Worm (Caenorhabditis elegans) whole organism, mixed stage, embryonic: Measurements from ENCODE around the gene clec-217.

Experiments used
- M03D4.4 ChIP-seq: sonication (generic microtip); optimal IDR thresholded peaks from 2 replicates; lab custom pipeline; 2017; ENCODE audit warnings: mild to moderate bottlenecking, missing genetic modification characterization, missing compliant biosample characterization
- bed-3 ChIP-seq: fragments of 200-800 bp; sonication (Bioruptor generic); optimal IDR thresholded peaks from 3 replicates; lab custom pipeline; 2018; ENCODE audit warnings: mild to moderate bottlenecking, missing genetic modification characterization, moderate library complexity, missing compliant biosample characterization
- blmp-1 ChIP-seq: fragments of 150-350 bp; optimal IDR thresholded peaks from 2 replicates; lab custom pipeline; 2014; ENCODE audit warnings: missing biosample characterization, missing genetic modification characterization
- ceh-39 ChIP-seq: fragments of 150-350 bp; optimal IDR thresholded peaks from 2 replicates; lab custom pipeline; 2014; ENCODE audit warnings: missing biosample characterization, missing genetic modification characterization
- ceh-43 ChIP-seq: fragments of 200-800 bp; sonication (Bioruptor generic); optimal IDR thresholded peaks from 2 replicates; lab custom pipeline; 2018; ENCODE audit warnings: mild to moderate bottlenecking, missing genetic modification characterization, moderate library complexity, missing compliant biosample characterization
- ceh-83 ChIP-seq: fragments of 200-800 bp; sonication (Bioruptor generic); optimal IDR thresholded peaks from 2 replicates; lab custom pipeline; 2018; ENCODE audit warnings: mild to moderate bottlenecking, missing genetic modification characterization, missing compliant biosample characterization
- ces-1 ChIP-seq: fragments of 150-350 bp; optimal IDR thresholded peaks from 2 replicates; lab custom pipeline; 2014; ENCODE audit warnings: missing biosample characterization, missing genetic modification reagents, missing genetic modification characterization
- cnd-1 ChIP-seq: fragments of 200-800 bp; sonication (Bioruptor generic); optimal IDR thresholded peaks from 2 replicates; lab custom pipeline; 2018; ENCODE audit warnings: mild to moderate bottlenecking, missing genetic modification characterization, missing compliant biosample characterization
- drap-1 ChIP-seq: fragments of 200-800 bp; sonication (Bioruptor generic); optimal IDR thresholded peaks from 3 replicates; lab custom pipeline; 2018; ENCODE audit warnings: mild to moderate bottlenecking, missing genetic modification characterization, missing compliant biosample characterization
- elt-1 ChIP-seq: sonication (generic microtip); optimal IDR thresholded peaks from 2 replicates; lab custom pipeline; 2017; ENCODE audit warnings: missing genetic modification characterization, mild to moderate bottlenecking, missing compliant biosample characterization, antibody characterized with exemption, moderate library complexity, borderline replicate concordance; ENCODE audit not compliant: insufficient read depth
- elt-3 ChIP-seq: fragments of 150-350 bp; optimal IDR thresholded peaks from 2 replicates; lab custom pipeline; 2014; ENCODE audit warnings: missing biosample characterization, missing genetic modification characterization
- flh-1 ChIP-seq: fragments of 200-800 bp; sonication (Bioruptor generic); optimal IDR thresholded peaks from 2 replicates; lab custom pipeline; 2018; ENCODE audit warnings: mild to moderate bottlenecking, missing genetic modification characterization, moderate library complexity, missing compliant biosample characterization
- ham-2 ChIP-seq: fragments of 200-800 bp; sonication (Bioruptor generic); optimal IDR thresholded peaks from 2 replicates; lab custom pipeline; 2018; ENCODE audit warnings: mild to moderate bottlenecking, missing genetic modification characterization, missing compliant biosample characterization
- hlh-1 ChIP-seq: fragments of 150-350 bp; optimal IDR thresholded peaks from 2 replicates; lab custom pipeline; 2014; ENCODE audit warnings: missing biosample characterization, missing genetic modification reagents, missing genetic modification characterization
- lin-13 ChIP-seq: fragments of 150-350 bp; optimal IDR thresholded peaks from 2 replicates; lab custom pipeline; 2014; ENCODE audit warnings: missing biosample characterization, missing genetic modification characterization
- lin-32 ChIP-seq: fragments of 200-800 bp; sonication (Bioruptor generic); optimal IDR thresholded peaks from 2 replicates; lab custom pipeline; 2018; ENCODE audit warnings: mild to moderate bottlenecking, missing genetic modification characterization, missing compliant biosample characterization
- lsy-2 ChIP-seq: fragments of 150-350 bp; optimal IDR thresholded peaks from 2 replicates; lab custom pipeline; 2014; ENCODE audit warnings: missing biosample characterization, missing genetic modification characterization
- mab-5 ChIP-seq: fragments of 150-350 bp; optimal IDR thresholded peaks from 2 replicates; lab custom pipeline; 2014; ENCODE audit warnings: missing biosample characterization, missing genetic modification characterization
- mep-1 ChIP-seq: fragments of 150-350 bp; optimal IDR thresholded peaks from 2 replicates; lab custom pipeline; 2017; ENCODE audit warnings: missing biosample characterization, missing genetic modification reagents, missing genetic modification characterization, inconsistent platforms
- mls-2 ChIP-seq: sonication (generic microtip); optimal IDR thresholded peaks from 2 replicates; lab custom pipeline; 2016; ENCODE audit warnings: mild to moderate bottlenecking, missing genetic modification characterization, moderate library complexity, missing compliant biosample characterization
- nhr-12 ChIP-seq: fragments of 150-350 bp; optimal IDR thresholded peaks from 2 replicates; lab custom pipeline; 2014; ENCODE audit warnings: missing biosample characterization, missing genetic modification characterization
- nhr-2 ChIP-seq: fragments of 150-350 bp; optimal IDR thresholded peaks from 2 replicates; lab custom pipeline; 2014; ENCODE audit warnings: missing biosample characterization, missing genetic modification characterization
- nhr-237 ChIP-seq: fragments of 150-350 bp; optimal IDR thresholded peaks from 2 replicates; lab custom pipeline; 2014; ENCODE audit warnings: missing biosample characterization, missing genetic modification characterization
- nhr-28 ChIP-seq: fragments of 150-350 bp; optimal IDR thresholded peaks from 2 replicates; lab custom pipeline; 2014; ENCODE audit warnings: missing biosample characterization, missing genetic modification characterization
- nhr-76 ChIP-seq: sonication (generic microtip); optimal IDR thresholded peaks from 2 replicates; lab custom pipeline; 2017; ENCODE audit warnings: missing biosample characterization, missing genetic modification characterization
- pha-4 ChIP-seq: fragments of 150-350 bp; optimal IDR thresholded peaks from 2 replicates; lab custom pipeline; 2018; ENCODE audit warnings: missing biosample characterization, missing genetic modification reagents, missing genetic modification characterization
- sem-2 ChIP-seq: fragments of 200-800 bp; sonication (Bioruptor generic); optimal IDR thresholded peaks from 2 replicates; lab custom pipeline; 2018; ENCODE audit warnings: mild to moderate bottlenecking, missing genetic modification characterization, missing compliant biosample characterization
- snpc-4 ChIP-seq: fragments of 150-350 bp; optimal IDR thresholded peaks from 2 replicates; lab custom pipeline; 2014; ENCODE audit warnings: missing biosample characterization, missing genetic modification characterization
- sptf-1 ChIP-seq: sonication (generic microtip); optimal IDR thresholded peaks from 2 replicates; lab custom pipeline; 2017; ENCODE audit warnings: mild to moderate bottlenecking, missing genetic modification characterization, moderate library complexity, missing compliant biosample characterization
- tbx-8 ChIP-seq: fragments of 200-800 bp; sonication (Bioruptor generic); optimal IDR thresholded peaks from 2 replicates; lab custom pipeline; 2018; ENCODE audit warnings: mild to moderate bottlenecking, missing genetic modification characterization, moderate library complexity, missing compliant biosample characterization
- unc-120 ChIP-seq: sonication (generic microtip); optimal IDR thresholded peaks from 2 replicates; lab custom pipeline; 2017; ENCODE audit warnings: missing genetic modification characterization, missing compliant biosample characterization; ENCODE audit not compliant: poor library complexity, severe bottlenecking
- unc-62 ChIP-seq: fragments of 150-350 bp; optimal IDR thresholded peaks from 2 replicates; lab custom pipeline; 2014; ENCODE audit warnings: missing biosample characterization, missing genetic modification reagents, missing genetic modification characterization
- zip-8 ChIP-seq: fragments of 150-350 bp; optimal IDR thresholded peaks from 2 replicates; lab custom pipeline; 2014; ENCODE audit warnings: missing biosample characterization, missing genetic modification characterization
- ztf-11 ChIP-seq: fragments of 150-350 bp; optimal IDR thresholded peaks from 2 replicates; lab custom pipeline; 2014; ENCODE audit warnings: missing biosample characterization, missing genetic modification characterization

clec-217 gene

DNA sequence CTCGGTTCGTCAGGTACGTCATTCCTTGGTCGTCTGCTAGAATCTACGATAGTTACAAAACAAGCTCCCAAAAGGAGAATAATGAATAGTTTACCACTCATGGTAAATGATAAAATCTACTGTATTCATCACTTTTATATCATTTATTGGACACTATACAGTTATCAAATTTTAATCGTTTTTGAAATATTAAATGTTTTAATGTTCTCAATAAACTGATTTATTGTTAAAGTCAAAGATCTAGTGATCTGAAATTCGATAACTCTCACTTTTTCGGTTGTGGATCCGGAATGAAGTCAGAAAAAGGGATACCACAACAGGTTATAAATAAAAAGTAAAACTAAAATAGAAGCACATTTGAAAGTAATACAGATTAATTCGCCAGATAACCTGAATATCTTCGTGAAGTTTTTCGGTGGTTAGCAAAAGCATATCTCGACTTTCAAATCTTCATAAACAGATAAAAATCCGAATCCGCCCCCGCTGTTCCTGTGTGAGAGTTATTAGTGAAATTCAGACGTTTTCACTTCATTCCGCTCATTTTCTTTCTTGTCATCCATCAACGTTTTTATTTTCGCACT, at the start of gene clec-217, which contains the start of gene F26D11.2:
Gene clec-217, minus strand, starts transcription at position 101 of the 581 bp plus-strand sequence.
Gene F26D11.2, plus strand, starts transcription at position 531 of the 581 bp plus-strand sequence.
- no peak for TF ChIP-seq mls-2 (tag; lab: Kevin White, UChicago)
- no peak for TF ChIP-seq zip-8 (tag; lab: Kevin White, UChicago)
- TF ChIP-seq unc-62 (GFP tag; lab: Kevin White, UChicago) = no peak
- TF ChIP-seq mab-5 (tag; lab: Kevin White, UChicago) = no peak
- TF ChIP-seq ztf-11 (tag; lab: Kevin White, UChicago) = no peak
- no peak for TF ChIP-seq ceh-43 (GFP tag; lab: Kevin White, UChicago)
- no peak for TF ChIP-seq nhr-2 (tag; lab: Kevin White, UChicago)
- no peak for TF ChIP-seq ceh-83
- no peak for TF ChIP-seq bed-3
- TF ChIP-seq nhr-76 (tag; lab: Kevin White, UChicago) = no peak
- no peak for TF ChIP-seq nhr-237 (tag; lab: Kevin White, UChicago)
- no peak for TF ChIP-seq ham-2 (GFP tag; lab: Kevin White, UChicago)
- TF ChIP-seq drap-1 (GFP tag; lab: Kevin White, UChicago) = no peak
- no peak for TF ChIP-seq M03D4.4 (tag; lab: Kevin White, UChicago)
- TF ChIP-seq nhr-28 (tag; lab: Kevin White, UChicago) = no peak
- TF ChIP-seq snpc-4 (tag; lab: Kevin White, UChicago) = no peak
- TF ChIP-seq elt-1 (tag; lab: Kevin White, UChicago) = no peak
- TF ChIP-seq lsy-2 (tag; lab: Kevin White, UChicago) = no peak
- TF ChIP-seq mep-1 (tag; lab: Kevin White, UChicago) = no peak
- TF ChIP-seq tbx-8 = no peak

- TF ChIP-seq ham-2 (GFP tag; lab: Kevin White, UChicago) (no peak), ces-1 (GFP tag; lab: Kevin White, UChicago) (peak; percentile 73), mep-1 (tag; lab: Kevin White, UChicago) (no peak), zip-8 (tag; lab: Kevin White, UChicago) (no peak), tbx-8 (no peak), ztf-11 (tag; lab: Kevin White, UChicago) (no peak), unc-120 (no peak), drap-1 (GFP tag; lab: Kevin White, UChicago) (no peak)
- TF ChIP-seq, all 35 proteins: peak for 1
These were observed 49.0 kb upstream of the clec-217 start, which contains the start of gene Y97E10AR.3 for ce11 chrV:8007460-8008292. Gene Y97E10AR.3, minus strand, starts transcription at chrV:8007510.

ce11 chrV:8005000-8005399, 46.4 kb upstream of the clec-217 start, which contains the start of gene Y97E10AR.8:
Gene Y97E10AR.8, plus strand, starts transcription at chrV:8005300.
- TF ChIP-seq lin-13 (no peak), ztf-11 (tag; lab: Kevin White, UChicago) (no peak), ces-1 (GFP tag; lab: Kevin White, UChicago) (no peak), nhr-12 (tag; lab: Kevin White, UChicago) (no peak), unc-62 (GFP tag; lab: Kevin White, UChicago) (no peak), ceh-83 (no peak), lsy-2 (tag; lab: Kevin White, UChicago) (no peak), cnd-1 (no peak)

DNA sequence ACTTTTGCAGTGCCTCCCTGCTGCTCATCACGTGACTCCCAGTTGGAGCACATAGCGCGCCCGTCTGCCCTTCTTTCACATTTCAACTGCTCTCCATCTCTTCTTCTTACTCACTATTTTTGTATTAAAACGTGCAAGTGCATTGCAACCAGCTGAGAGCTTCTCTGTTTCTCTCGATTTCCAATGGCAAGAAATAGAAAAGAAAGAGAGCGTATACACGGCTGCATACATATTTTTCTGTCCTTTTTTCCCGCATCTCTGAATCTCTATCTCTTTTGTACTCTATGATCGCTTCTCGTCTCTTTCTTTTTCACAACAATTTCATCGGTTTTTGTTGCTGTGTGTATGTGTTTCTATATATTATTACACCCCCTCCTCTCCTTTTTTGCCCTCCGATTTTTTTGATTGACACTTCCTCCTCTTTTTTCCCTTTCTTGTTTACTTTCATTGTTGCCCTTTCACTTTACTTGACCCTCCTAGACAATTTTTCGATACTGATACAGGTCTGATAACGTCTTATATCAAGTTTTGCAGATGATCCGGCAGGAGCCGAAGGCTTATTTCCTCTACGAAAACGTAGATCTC, 42.4 kb upstream of the clec-217 start, which contains the start of gene Y97E10AR.1:
Gene Y97E10AR.1, plus strand, starts transcription at position 535 of the 585 bp plus-strand sequence.
- TF ChIP-seq tbx-8 (no peak), sptf-1 (tag; lab: Kevin White, UChicago) (peak; percentile 28), sem-2 (GFP tag; lab: Kevin White, UChicago) (no peak), ceh-43 (GFP tag; lab: Kevin White, UChicago) (no peak), cnd-1 (no peak), ceh-83 (no peak), drap-1 (GFP tag; lab: Kevin White, UChicago) (peak; percentile 39), nhr-28 (tag; lab: Kevin White, UChicago) (no peak), unc-62 (GFP tag; lab: Kevin White, UChicago) (peak; percentile 85), elt-3 (tag; lab: Kevin White, UChicago) (no peak), ztf-11 (tag; lab: Kevin White, UChicago) (no peak), ham-2 (GFP tag; lab: Kevin White, UChicago) (no peak), nhr-12 (tag; lab: Kevin White, UChicago) (no peak), pha-4 (tag; lab: Kevin White, UChicago) (peak; percentile 7), bed-3 (no peak), hlh-1 (tag; lab: Kevin White, UChicago) (peak; percentile 85), ces-1 (GFP tag; lab: Kevin White, UChicago) (peak; percentile 82), mab-5 (tag; lab: Kevin White, UChicago) (peak; percentile 2), nhr-76 (tag; lab: Kevin White, UChicago) (no peak), zip-8 (tag; lab: Kevin White, UChicago) (no peak), blmp-1 (tag; lab: Kevin White, UChicago) (peak; percentile 55), elt-1 (tag; lab: Kevin White, UChicago) (no peak), mep-1 (tag; lab: Kevin White, UChicago) (peak; percentile 43), lin-13 (no peak), mls-2 (tag; lab: Kevin White, UChicago) (peak; percentile 55), nhr-2 (tag; lab: Kevin White, UChicago) (no peak), unc-120 (peak; percentile 98), flh-1 (GFP tag; lab: Kevin White, UChicago) (no peak), ceh-39 (tag; lab: Kevin White, UChicago) (no peak), lsy-2 (tag; lab: Kevin White, UChicago) (peak; percentile 42), lin-32 (GFP tag; lab: Kevin White, UChicago) (no peak), nhr-237 (tag; lab: Kevin White, UChicago) (peak; percentile 69)
